Fruit fly (Drosophila melanogaster): ENCODE results near the gene CG8028.
A peak's percentile ranks its signal among the peaks of the same experiment; 100 is the strongest.

CG8028 gene

dm6 chrX:19307810-19308456 lies 27.8 kb upstream of the CG8028 start, which contains the start of gene CG8051 (continued):
- TF ChIP-seq trh (GFP tag; optimal IDR thresholded peaks at IDR 0.05): no peak
- TF ChIP-seq odd (GFP tag; optimal IDR thresholded peaks at IDR 0.05): peak; percentile 18
- peak; percentile 18 for TF ChIP-seq CG6854 (GFP tag; optimal IDR thresholded peaks at IDR 0.05)
- TF ChIP-seq CG11504 (tag; optimal IDR thresholded peaks at IDR 0.05): peak; percentile 9
- peak; percentile 5 for TF ChIP-seq Blimp-1 (GFP tag; optimal IDR thresholded peaks at IDR 0.05)
- TF ChIP-seq CG14965 (GFP tag; optimal IDR thresholded peaks at IDR 0.05; ENCODE audit: borderline replicate concordance): no peak
- 0 out of 3 replicates have a peak, but pooled peaks have one; percentile 29 for TF ChIP-seq Mrtf (GFP tag; IDR thresholded peaks at IDR 0.05)
- peak; percentile 4 for TF ChIP-seq Meics (GFP tag; optimal IDR thresholded peaks at IDR 0.05)
- no peak for TF ChIP-seq tin (GFP tag; optimal IDR thresholded peaks at IDR 0.05)
- TF ChIP-seq Ada2b (GFP tag; IDR thresholded peaks at IDR 0.05): no peak
- no peak for TF ChIP-seq Nf-YC (tag; optimal IDR thresholded peaks at IDR 0.05)
- peak; percentile 77 for TF ChIP-seq cg (GFP tag; optimal IDR thresholded peaks at IDR 0.05)
- no peak for TF ChIP-seq CG1647 (GFP tag; optimal IDR thresholded peaks at IDR 0.05)
- TF ChIP-seq scrt (GFP tag; optimal IDR thresholded peaks at IDR 0.05): no peak

- TF ChIP-seq CG4707 (GFP tag; optimal IDR thresholded peaks at IDR 0.05): no peak
- TF ChIP-seq Bdp1 (GFP tag; optimal IDR thresholded peaks at IDR 0.05): no peak
- no peak for TF ChIP-seq CG1832 (GFP tag; optimal IDR thresholded peaks at IDR 0.05)
- no peak for TF ChIP-seq Camta (GFP tag; optimal IDR thresholded peaks at IDR 0.05)
- TF ChIP-seq CG13894 (tag; optimal IDR thresholded peaks at IDR 0.05): peak; percentile 42
- TF ChIP-seq crp (GFP tag; optimal IDR thresholded peaks at IDR 0.05): no peak
- TF ChIP-seq CG2678 (tag; optimal IDR thresholded peaks at IDR 0.05): peak; percentile 67
- TF ChIP-seq Meics (GFP tag; optimal IDR thresholded peaks at IDR 0.05): peak; percentile 24
- no peak for TF ChIP-seq Neu2 (GFP tag; optimal IDR thresholded peaks at IDR 0.05; ENCODE audit: borderline replicate concordance)
- no peak for TF ChIP-seq h (optimal IDR thresholded peaks at IDR 0.05)
- peak; percentile 30 for TF ChIP-seq CG13296 (GFP tag; optimal IDR thresholded peaks at IDR 0.05)
- TF ChIP-seq Atf6 (GFP tag; IDR thresholded peaks at IDR 0.05): peak; percentile 24; the same call in 1 of the 2 replicates
- TF ChIP-seq Gug (GFP tag; IDR thresholded peaks at IDR 0.05): no peak
- no peak for TF ChIP-seq grn (GFP tag; optimal IDR thresholded peaks at IDR 0.05)
- no peak for TF ChIP-seq CG9609 (GFP tag; optimal IDR thresholded peaks at IDR 0.05)
- TF ChIP-seq Myb (GFP tag; optimal IDR thresholded peaks at IDR 0.05): no peak
- no peak for TF ChIP-seq chm (GFP tag; IDR thresholded peaks at IDR 0.05)
- TF ChIP-seq scrt (GFP tag; optimal IDR thresholded peaks at IDR 0.05): peak; percentile 19
- 0 out of 3 replicates have a peak, but pooled peaks have one; percentile 17 for TF ChIP-seq CG11456 (GFP tag; IDR thresholded peaks at IDR 0.05)
- peak; percentile 27 for TF ChIP-seq CG6765 (GFP tag; optimal IDR thresholded peaks at IDR 0.05)
- TF ChIP-seq hkb (optimal IDR thresholded peaks at IDR 0.05): no peak
- no peak for TF ChIP-seq hkb (GFP tag; IDR thresholded peaks at IDR 0.05)
- TF ChIP-seq Opbp (GFP tag; IDR thresholded peaks at IDR 0.05; ENCODE audit: partially characterized antibody): no peak
- no peak for TF ChIP-seq CG17568 (GFP tag; optimal IDR thresholded peaks at IDR 0.05)
- TF ChIP-seq BtbVII (GFP tag; optimal IDR thresholded peaks at IDR 0.05): peak; percentile 38
- peak in 1 of 2 experiments; percentile 32 for TF ChIP-seq Hr51 (GFP tag; optimal IDR thresholded peaks at IDR 0.05)
- peak; percentile 56 for TF ChIP-seq crol (GFP tag; IDR thresholded peaks at IDR 0.05)
- no peak for TF ChIP-seq unc-4 (GFP tag; IDR thresholded peaks at IDR 0.05; ENCODE audit: partially characterized antibody)
- no peak for TF ChIP-seq CTCF (GFP tag; optimal IDR thresholded peaks at IDR 0.05)
- TF ChIP-seq tll (GFP tag; optimal IDR thresholded peaks at IDR 0.05): no peak
- no peak for TF ChIP-seq CG10462 (GFP tag; optimal IDR thresholded peaks at IDR 0.05)
- no peak for TF ChIP-seq sima (GFP tag; optimal IDR thresholded peaks at IDR 0.05)
- no peak for TF ChIP-seq Ets65A (GFP tag)
- peak; percentile 54 for TF ChIP-seq lab (GFP tag; optimal IDR thresholded peaks at IDR 0.05)
- TF ChIP-seq CG1792 (GFP tag; optimal IDR thresholded peaks at IDR 0.05): no peak
- peak; percentile 84 for TF ChIP-seq CG8388 (GFP tag; optimal IDR thresholded peaks at IDR 0.05)
- no peak for TF ChIP-seq CG10267 (tag; optimal IDR thresholded peaks at IDR 0.05)
Measured at dm6 chrX:19306531-19306930, 26.4 kb upstream of the CG8028 start.
